Fruit fly (Drosophila melanogaster): ENCODE measurements around the gene Lsd-1.

- TF ChIP-seq EcR (GFP tag; optimal IDR thresholded peaks at IDR 0.05) (no peak), psq (optimal IDR thresholded peaks at IDR 0.05) (no peak)
Measured at dm6 chr3R:23772808-23773207, 9.2 kb downstream of the Lsd-1 start, which contains the start of gene tst.
